Worm (Caenorhabditis elegans) whole organism, young adult: ENCODE results near the gene R144.13.

Experiments used
- B0019.2 ChIP-seq: fragments of 200-800 bp; sonication (Bioruptor generic); conservative IDR thresholded peaks from 2 replicates; pipeline ENCODE4 v1.3.6; 2022; ENCODE audit warnings: missing genetic modification reagents, missing genetic modification characterization, missing compliant biosample characterization
- B0035.1 ChIP-seq: sonication (generic microtip); optimal IDR thresholded peaks from 2 replicates; lab custom pipeline; 2016; ENCODE audit warnings: missing genetic modification characterization, mild to moderate bottlenecking, missing compliant biosample characterization, missing genotype, missing genetic modification reagents
- B0336.3 ChIP-seq: fragments of 200-800 bp; sonication (Bioruptor generic); IDR thresholded peaks from 2 replicates; pipeline ENCODE4 v1.3.6; 2022; ENCODE audit warnings: missing genetic modification characterization, missing compliant biosample characterization
- C06A6.2 ChIP-seq: fragments of 200-800 bp; sonication (Bioruptor generic); conservative IDR thresholded peaks from 2 replicates; pipeline ENCODE4 v1.3.6; 2022; ENCODE audit warnings: missing genetic modification characterization, missing compliant biosample characterization
- F10E7.11 ChIP-seq: sonication (generic microtip); optimal IDR thresholded peaks from 2 replicates; lab custom pipeline; 2017; ENCODE audit warnings: mild to moderate bottlenecking, missing genetic modification characterization, moderate library complexity, missing compliant biosample characterization
- F22D6.2 ChIP-seq: sonication (generic microtip); optimal IDR thresholded peaks from 2 replicates; lab custom pipeline; 2016; ENCODE audit warnings: mild to moderate bottlenecking, missing genetic modification characterization, missing compliant biosample characterization
- F33H1.4 ChIP-seq: fragments of 200-800 bp; sonication (Bioruptor generic); IDR thresholded peaks from 2 replicates; pipeline ENCODE4 v1.3.6; 2022; ENCODE audit warnings: missing genetic modification reagents, missing genetic modification characterization, missing compliant biosample characterization
- F52B5.7 ChIP-seq: sonication (generic microtip); optimal IDR thresholded peaks from 2 replicates; lab custom pipeline; 2016; ENCODE audit warnings: mild to moderate bottlenecking, missing genetic modification characterization, missing compliant biosample characterization
- K11D2.4 ChIP-seq: fragments of 200-800 bp; sonication (Bioruptor generic); IDR thresholded peaks from 2 replicates; pipeline ENCODE4 v1.3.6; 2022; ENCODE audit warnings: missing genetic modification reagents, missing genetic modification characterization, missing compliant biosample characterization
- Y53F4B.3 ChIP-seq: fragments of 200-800 bp; sonication (Bioruptor generic); IDR thresholded peaks from 2 replicates; pipeline ENCODE4 v1.3.6; 2022; ENCODE audit warnings: missing genetic modification reagents, missing genetic modification characterization, missing compliant biosample characterization
- Y56A3A.18 ChIP-seq: fragments of 200-800 bp; sonication (Bioruptor generic); IDR thresholded peaks from 2 replicates; pipeline ENCODE4 v1.3.6; 2022; ENCODE audit warnings: missing genetic modification reagents, missing genetic modification characterization, missing compliant biosample characterization
- Y67H2A.10 ChIP-seq: fragments of 200-800 bp; sonication (Bioruptor generic); conservative IDR thresholded peaks from 2 replicates; pipeline ENCODE4 v1.3.6; 2022; ENCODE audit warnings: missing genetic modification reagents, missing genetic modification characterization, missing compliant biosample characterization
- ama-1 ChIP-seq, 3 experiments: fragments of 150-350 bp in 1 of 3; sonication (generic microtip) in 2 of 3; optimal IDR thresholded peaks; 2 replicates each; lab custom pipeline; 2014 to 2018; ENCODE audit warnings: missing biosample characterization in 2 of 3, missing genetic modification characterization in 2 of 3, missing genetic modification reagents in 2 of 3
- aptf-3 ChIP-seq: fragments of 200-800 bp; sonication (Bioruptor generic); IDR thresholded peaks from 2 replicates; pipeline ENCODE4 v1.3.6; 2022; ENCODE audit warnings: missing genetic modification characterization, missing compliant biosample characterization
- atf-7 ChIP-seq: sonication (generic microtip); optimal IDR thresholded peaks from 2 replicates; lab custom pipeline; 2017; ENCODE audit warnings: mild to moderate bottlenecking, missing genetic modification characterization, missing compliant biosample characterization
- athp-1 ChIP-seq: sonication (generic microtip); optimal IDR thresholded peaks from 2 replicates; lab custom pipeline; 2017; ENCODE audit warnings: mild to moderate bottlenecking, missing genetic modification characterization, missing compliant biosample characterization
- attf-3 ChIP-seq: fragments of 200-800 bp; sonication (Bioruptor generic); conservative IDR thresholded peaks from 2 replicates; pipeline ENCODE4 v1.3.6; 2022; ENCODE audit warnings: missing genetic modification reagents, missing genetic modification characterization, missing compliant biosample characterization
- cebp-1 ChIP-seq, 2 experiments: fragments of 200-800 bp in 1 of 2; sonication (Bioruptor generic) in 1 of 2; sonication (generic microtip) in 1 of 2; IDR thresholded peaks in 1 of 2; optimal IDR thresholded peaks in 1 of 2; 2 replicates each; pipeline versions ENCODE4 v1.3.6 to Lab custom; 2017 to 2022; ENCODE audit warnings: missing compliant biosample characterization in 2 of 2, missing genetic modification characterization in 2 of 2, mild to moderate bottlenecking in 1 of 2, missing genetic modification reagents in 1 of 2, moderate library complexity in 1 of 2
- cebp-2 ChIP-seq: fragments of 200-800 bp; sonication (Bioruptor generic); IDR thresholded peaks from 2 replicates; pipeline ENCODE4 v1.3.6; 2022; ENCODE audit warnings: missing genetic modification characterization, missing compliant biosample characterization
- ceh-27 ChIP-seq: fragments of 200-800 bp; sonication (Bioruptor generic); optimal IDR thresholded peaks from 2 replicates; lab custom pipeline; 2018; ENCODE audit warnings: mild to moderate bottlenecking, missing genetic modification characterization, moderate library complexity, missing compliant biosample characterization
- ceh-40 ChIP-seq: fragments of 200-800 bp; sonication (Bioruptor generic); IDR thresholded peaks from 2 replicates; pipeline ENCODE4 v1.3.6; 2022; ENCODE audit warnings: missing genetic modification characterization, missing compliant biosample characterization
- ceh-79 ChIP-seq: sonication (generic microtip); optimal IDR thresholded peaks from 2 replicates; lab custom pipeline; 2017; ENCODE audit warnings: mild to moderate bottlenecking, missing genetic modification characterization, missing compliant biosample characterization
- die-1 ChIP-seq: sonication (generic microtip); optimal IDR thresholded peaks from 2 replicates; lab custom pipeline; 2016; ENCODE audit warnings: missing genotype, mild to moderate bottlenecking, missing genetic modification characterization, missing compliant biosample characterization
- hlh-12 ChIP-seq: sonication (generic microtip); optimal IDR thresholded peaks from 2 replicates; lab custom pipeline; 2016; ENCODE audit warnings: missing genetic modification characterization, missing compliant biosample characterization
- hmg-1.2 ChIP-seq: fragments of 200-800 bp; sonication (Bioruptor generic); IDR thresholded peaks from 2 replicates; pipeline ENCODE4 v1.3.6; 2022; ENCODE audit warnings: missing genetic modification reagents, missing genetic modification characterization, missing compliant biosample characterization
- hsf-1 ChIP-seq: fragments of 200-800 bp; sonication (Bioruptor generic); IDR thresholded peaks from 2 replicates; pipeline ENCODE4 v1.3.6; 2022; ENCODE audit warnings: missing genetic modification reagents, missing genetic modification characterization, missing compliant biosample characterization
- let-607 ChIP-seq, 2 experiments: fragments of 200-800 bp in 1 of 2; sonication (Bioruptor generic) in 1 of 2; sonication (generic microtip) in 1 of 2; optimal IDR thresholded peaks; 2 replicates each; lab custom pipeline; 2016 to 2018; ENCODE audit warnings: mild to moderate bottlenecking in 2 of 2, missing compliant biosample characterization in 2 of 2, missing genetic modification characterization in 2 of 2, moderate library complexity in 2 of 2, missing genotype in 1 of 2
- lin-35 ChIP-seq, 3 experiments: fragments of 150-350 bp in 2 of 3; sonication (generic microtip) in 1 of 3; optimal IDR thresholded peaks; 2 replicates each; lab custom pipeline; 2014 to 2018; ENCODE audit warnings: missing biosample characterization in 3 of 3, missing genetic modification characterization in 3 of 3, missing genetic modification reagents in 3 of 3
- lin-40 ChIP-seq: sonication (generic microtip); optimal IDR thresholded peaks from 2 replicates; lab custom pipeline; 2016; ENCODE audit warnings: missing genetic modification characterization, mild to moderate bottlenecking, missing compliant biosample characterization, missing genotype, missing genetic modification reagents
- lsy-27 ChIP-seq: sonication (generic microtip); optimal IDR thresholded peaks from 2 replicates; lab custom pipeline; 2017; ENCODE audit warnings: missing genetic modification characterization, mild to moderate bottlenecking, missing compliant biosample characterization, antibody characterized with exemption, missing genotype, borderline replicate concordance; ENCODE audit not compliant: insufficient read depth
- madf-10 ChIP-seq: sonication (generic microtip); optimal IDR thresholded peaks from 2 replicates; lab custom pipeline; 2016; ENCODE audit warnings: mild to moderate bottlenecking, missing genetic modification characterization, missing compliant biosample characterization
- madf-3 ChIP-seq: fragments of 200-800 bp; sonication (Bioruptor generic); IDR thresholded peaks from 2 replicates; pipeline ENCODE4 v1.3.6; 2022; ENCODE audit warnings: missing genetic modification reagents, missing genetic modification characterization, missing compliant biosample characterization
- madf-6 ChIP-seq: fragments of 200-800 bp; sonication (Bioruptor generic); IDR thresholded peaks from 2 replicates; pipeline ENCODE4 v1.3.6; 2022; ENCODE audit warnings: missing genetic modification reagents, missing genetic modification characterization, missing compliant biosample characterization
- madf-8 ChIP-seq: fragments of 200-800 bp; sonication (Bioruptor generic); conservative IDR thresholded peaks from 2 replicates; pipeline ENCODE4 v1.3.6; 2022; ENCODE audit warnings: missing genetic modification reagents, missing genetic modification characterization, missing compliant biosample characterization
- mxl-1 ChIP-seq: sonication (generic microtip); optimal IDR thresholded peaks from 2 replicates; lab custom pipeline; 2016; ENCODE audit warnings: missing genetic modification characterization, missing compliant biosample characterization
- nfya-1 ChIP-seq: sonication (generic microtip); optimal IDR thresholded peaks from 2 replicates; lab custom pipeline; 2017; ENCODE audit warnings: antibody characterized with exemption, missing compliant biosample characterization, missing genetic modification characterization, borderline replicate concordance; ENCODE audit not compliant: insufficient read depth
- rcor-1 ChIP-seq: fragments of 200-800 bp; sonication (Bioruptor generic); IDR thresholded peaks from 2 replicates; pipeline ENCODE4 v1.3.6; 2022; ENCODE audit warnings: missing genetic modification reagents, missing genetic modification characterization, missing compliant biosample characterization
- rpc-1 ChIP-seq, 2 experiments: fragments of 150-350 bp in 1 of 2; sonication (generic microtip) in 1 of 2; optimal IDR thresholded peaks; 2 replicates each; lab custom pipeline; 2014 to 2018; ENCODE audit warnings: missing biosample characterization in 1 of 2, missing genetic modification characterization in 1 of 2, missing genetic modification reagents in 1 of 2, missing genotype in 1 of 2
- sea-2 ChIP-seq: fragments of 200-800 bp; sonication (Bioruptor generic); IDR thresholded peaks from 2 replicates; pipeline ENCODE4 v1.3.6; 2022; ENCODE audit warnings: missing genetic modification characterization, missing compliant biosample characterization
- snpc-3.4 ChIP-seq: sonication (generic microtip); optimal IDR thresholded peaks from 2 replicates; lab custom pipeline; 2017; ENCODE audit warnings: missing genetic modification characterization, mild to moderate bottlenecking, missing compliant biosample characterization, antibody characterized with exemption, moderate library complexity, missing genotype, missing genetic modification reagents
- snpc-4 ChIP-seq, 5 experiments: fragments of 150-350 bp in 1 of 5; sonication (generic microtip) in 4 of 5; optimal IDR thresholded peaks; 2 replicates each; lab custom pipeline; 2014 to 2018; ENCODE audit warnings: missing genetic modification characterization in 5 of 5, missing biosample characterization in 3 of 5, antibody characterized with exemption in 2 of 5, mild to moderate bottlenecking in 2 of 5, missing compliant biosample characterization in 2 of 5, missing genotype in 2 of 5, moderate library complexity in 2 of 5, missing genetic modification reagents in 1 of 5
- tbx-9 ChIP-seq: sonication (generic microtip); optimal IDR thresholded peaks from 2 replicates; lab custom pipeline; 2016; ENCODE audit warnings: borderline replicate concordance, missing genetic modification characterization, inconsistent platforms, missing compliant biosample characterization
- unc-130 ChIP-seq: sonication (generic microtip); optimal IDR thresholded peaks from 2 replicates; lab custom pipeline; 2016; ENCODE audit warnings: missing genetic modification reagents, missing genetic modification characterization, missing compliant biosample characterization
- zim-3 ChIP-seq: sonication (generic microtip); optimal IDR thresholded peaks from 2 replicates; lab custom pipeline; 2017; ENCODE audit warnings: mild to moderate bottlenecking, missing genetic modification characterization, moderate library complexity, missing compliant biosample characterization
- ztf-28 ChIP-seq: fragments of 200-800 bp; sonication (Bioruptor generic); IDR thresholded peaks from 2 replicates; pipeline ENCODE4 v1.3.6; 2022; ENCODE audit warnings: missing genetic modification reagents, missing genetic modification characterization, missing compliant biosample characterization

The R144.13 gene

ce11 chrIII:5025136-5025629 lies 2.1 kb downstream of the R144.13 start:
- TF ChIP-seq let-607 (tag; optimal IDR thresholded peaks at IDR 0.05; lab: Kevin White, UChicago): peak in 1 of 2 experiments; percentile 21
- no peak for TF ChIP-seq aptf-3 (GFP tag; lab: Robert Waterston, UW)
- TF ChIP-seq cebp-1 (GFP tag; IDR thresholded peaks at IDR 0.05; lab: Robert Waterston, UW): no peak
- TF ChIP-seq cebp-1 (tag; optimal IDR thresholded peaks at IDR 0.05; lab: Kevin White, UChicago): peak; percentile 49
- no peak for TF ChIP-seq C06A6.2
- no peak for TF ChIP-seq ceh-79 (tag; lab: Kevin White, UChicago)
- peak; percentile 63 for TF ChIP-seq tbx-9 (tag; lab: Kevin White, UChicago)
- no peak for TF ChIP-seq F22D6.2 (tag; lab: Kevin White, UChicago)
- no peak for TF ChIP-seq hlh-12
- no peak for TF ChIP-seq snpc-4 (GFP tag; optimal IDR thresholded peaks at IDR 0.05; lab: Kevin White, UChicago)
- TF ChIP-seq snpc-4 (tag; optimal IDR thresholded peaks at IDR 0.05; lab: Kevin White, UChicago): peak in 2 of 4 experiments; percentile 26 to 43
- peak; percentile 90 for TF ChIP-seq ama-1 (optimal IDR thresholded peaks at IDR 0.05; lab: Kevin White, UChicago)
- peak in 1 of 2 experiments; percentile 39 for TF ChIP-seq ama-1 (GFP tag; optimal IDR thresholded peaks at IDR 0.05; lab: Kevin White, UChicago)
- no peak for TF ChIP-seq snpc-3.4 (tag; lab: Kevin White, UChicago)
- no peak for TF ChIP-seq lsy-27 (tag; lab: Kevin White, UChicago)
- TF ChIP-seq die-1 (tag; lab: Kevin White, UChicago): peak; percentile 23
- no peak; the same call in 1 of the 2 replicates for TF ChIP-seq madf-6
- TF ChIP-seq unc-130 (GFP tag; lab: Kevin White, UChicago): no peak
- TF ChIP-seq attf-3 (GFP tag; lab: Robert Waterston, UW): peak; percentile 16; the same call in 1 of the 2 replicates
- TF ChIP-seq sea-2 (GFP tag; lab: Robert Waterston, UW): no peak
- TF ChIP-seq F33H1.4 (GFP tag; lab: Robert Waterston, UW): peak; percentile 36; the same call in 1 of the 2 replicates
- TF ChIP-seq ceh-27 (GFP tag; lab: Kevin White, UChicago): no peak
- TF ChIP-seq B0019.2 (GFP tag; lab: Robert Waterston, UW): no peak
- no peak for TF ChIP-seq madf-8 (GFP tag; lab: Robert Waterston, UW)
- TF ChIP-seq rpc-1 (optimal IDR thresholded peaks at IDR 0.05; lab: Kevin White, UChicago): no peak
- no peak for TF ChIP-seq rpc-1 (tag; optimal IDR thresholded peaks at IDR 0.05; lab: Kevin White, UChicago)
- TF ChIP-seq ztf-28: 0 out of 2 replicates have a peak, but pooled peaks have one; percentile 19
- no peak for TF ChIP-seq F10E7.11 (tag; lab: Kevin White, UChicago)
- TF ChIP-seq Y56A3A.18 (GFP tag; lab: Robert Waterston, UW): peak; percentile 11; the same call in 1 of the 2 replicates
- peak; percentile 27 for TF ChIP-seq atf-7 (tag; lab: Kevin White, UChicago)
- peak; percentile 12; the same call in 1 of the 2 replicates for TF ChIP-seq Y67H2A.10
- peak in 1 of 3 experiments; percentile 20 for TF ChIP-seq lin-35 (GFP tag; optimal IDR thresholded peaks at IDR 0.05; lab: Kevin White, UChicago)
- TF ChIP-seq F52B5.7 (tag; lab: Kevin White, UChicago): peak; percentile 64
- peak; percentile 35 for TF ChIP-seq zim-3 (tag; lab: Kevin White, UChicago)
- no peak for TF ChIP-seq nfya-1 (tag; lab: Kevin White, UChicago)
- TF ChIP-seq hsf-1 (GFP tag; lab: Robert Waterston, UW): no peak; the same call in 1 of the 2 replicates
- TF ChIP-seq athp-1 (tag; lab: Kevin White, UChicago): peak; percentile 48
- TF ChIP-seq hmg-1.2 (GFP tag; lab: Robert Waterston, UW): peak; percentile 27; the same call in 1 of the 2 replicates
- TF ChIP-seq lin-40 (tag; lab: Kevin White, UChicago): peak; percentile 28
- TF ChIP-seq B0336.3: no peak; the same call in none of the 2 replicates
- TF ChIP-seq K11D2.4 (GFP tag; lab: Robert Waterston, UW): peak; percentile 60; the same call in 1 of the 2 replicates
- TF ChIP-seq rcor-1 (GFP tag; lab: Robert Waterston, UW): peak; percentile 57
- peak; percentile 68 for TF ChIP-seq B0035.1
- no peak for TF ChIP-seq cebp-2 (GFP tag; lab: Robert Waterston, UW)
- TF ChIP-seq Y53F4B.3 (GFP tag; lab: Robert Waterston, UW): peak; percentile 53; the same call in 1 of the 2 replicates
- no peak for TF ChIP-seq mxl-1 (tag; lab: Kevin White, UChicago)
- TF ChIP-seq madf-10 (tag; lab: Kevin White, UChicago): peak; percentile 43
- TF ChIP-seq ceh-40 (GFP tag; lab: Robert Waterston, UW): 0 out of 2 replicates have a peak, but pooled peaks have one; percentile 16
- no peak for TF ChIP-seq madf-3 (GFP tag; lab: Robert Waterston, UW)
